Fruit fly (Drosophila melanogaster): Measurements from ENCODE around the gene aop.

DNA sequence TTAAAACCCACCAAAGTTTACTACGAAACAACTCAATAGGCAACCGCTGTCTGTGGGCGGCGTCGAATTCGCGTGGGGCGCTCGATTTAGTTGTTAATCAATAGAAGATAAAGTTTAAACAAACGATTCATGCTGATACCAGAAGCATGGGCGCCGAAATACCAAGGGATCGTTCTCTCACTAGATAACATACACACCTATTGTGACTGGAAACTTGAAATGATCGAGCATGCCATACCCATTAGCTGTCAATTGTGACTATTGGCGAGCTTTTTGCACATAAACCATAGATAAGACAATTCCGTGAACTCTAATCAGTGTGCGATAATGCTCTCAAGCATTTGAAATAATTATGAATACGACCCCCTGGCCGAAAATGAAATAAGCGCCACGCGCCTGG, 812 bp upstream of the aop start:
- peak; percentile 37 for TF ChIP-seq sv (GFP tag; optimal IDR thresholded peaks at IDR 0.05)
- no peak for TF ChIP-seq brk (GFP tag; optimal IDR thresholded peaks at IDR 0.05)
- no peak for TF ChIP-seq Hr83 (GFP tag; optimal IDR thresholded peaks at IDR 0.05; ENCODE audit: poor library complexity, severe bottlenecking)
